Worm (Caenorhabditis elegans): Measurements from ENCODE around the gene C47G2.4.

DNA sequence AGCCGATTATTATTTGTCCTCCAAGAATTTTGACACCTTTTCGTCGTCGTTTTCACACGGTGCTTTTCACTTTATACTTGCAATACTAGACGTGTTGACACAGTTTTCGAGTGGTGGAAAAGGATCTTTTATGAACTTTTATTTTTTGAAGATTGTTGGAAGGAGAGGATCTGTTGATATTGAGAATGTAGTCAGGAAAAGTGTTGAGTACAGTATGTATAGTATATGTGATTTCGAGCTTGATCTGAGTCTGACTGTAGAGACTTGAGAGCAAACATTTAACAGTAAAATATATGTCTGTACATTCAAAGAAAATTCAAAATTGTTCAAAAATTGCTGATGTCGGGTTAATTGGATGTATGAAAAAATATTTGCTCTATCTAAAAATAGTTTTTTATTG is 42.8 kb upstream of the C47G2.4 start:
- TF ChIP-seq nhr-237 (tag; optimal IDR thresholded peaks at IDR 0.05) (no peak), elt-1 (tag; optimal IDR thresholded peaks at IDR 0.05; ENCODE audit: borderline replicate concordance, insufficient read depth) (no peak), bed-3 (GFP tag; optimal IDR thresholded peaks at IDR 0.05) (no peak), ces-1 (GFP tag; optimal IDR thresholded peaks at IDR 0.05) (no peak), sem-2 (GFP tag; optimal IDR thresholded peaks at IDR 0.05) (no peak), lin-13 (tag; optimal IDR thresholded peaks at IDR 0.05) (no peak), mep-1 (tag; optimal IDR thresholded peaks at IDR 0.05) (no peak), mab-5 (tag; optimal IDR thresholded peaks at IDR 0.05) (no peak), snpc-4 (tag; optimal IDR thresholded peaks at IDR 0.05) (no peak), ztf-11 (tag; optimal IDR thresholded peaks at IDR 0.05) (no peak), lsy-2 (tag; optimal IDR thresholded peaks at IDR 0.05) (no peak)

Data from whole organism, mixed stage, embryonic.